Worm (Caenorhabditis elegans) whole organism, L1 larva: ENCODE results near the gene Y43F8B.7.

Source experiments
- C04F5.9 ChIP-seq: sonication (generic microtip); optimal IDR thresholded peaks from 2 replicates; lab custom pipeline; 2016; ENCODE audit warnings: missing genetic modification characterization, missing compliant biosample characterization
- F16B12.6 ChIP-seq: fragments of 150-350 bp; optimal IDR thresholded peaks from 2 replicates; lab custom pipeline; 2014; ENCODE audit warnings: missing biosample characterization, missing genetic modification characterization
- aha-1 ChIP-seq: fragments of 150-350 bp; optimal IDR thresholded peaks from 2 replicates; lab custom pipeline; 2014; ENCODE audit warnings: missing biosample characterization, missing genetic modification characterization
- alr-1 ChIP-seq: fragments of 200-800 bp; sonication (Bioruptor generic); optimal IDR thresholded peaks from 2 replicates; lab custom pipeline; 2018; ENCODE audit warnings: borderline replicate concordance, mild to moderate bottlenecking, missing genetic modification characterization, missing compliant biosample characterization
- aly-2 ChIP-seq: fragments of 150-350 bp; optimal IDR thresholded peaks from 2 replicates; lab custom pipeline; 2014; ENCODE audit warnings: missing biosample characterization, missing genetic modification characterization
- blmp-1 ChIP-seq: fragments of 150-350 bp; optimal IDR thresholded peaks from 2 replicates; lab custom pipeline; 2014; ENCODE audit warnings: missing biosample characterization, missing genetic modification characterization
- ceh-63 ChIP-seq: fragments of 200-800 bp; sonication (Bioruptor generic); optimal IDR thresholded peaks from 2 replicates; lab custom pipeline; 2018; ENCODE audit warnings: mild to moderate bottlenecking, missing genetic modification characterization, missing compliant biosample characterization
- ceh-82 ChIP-seq, 3 experiments: fragments of 150-350 bp in 1 of 3; sonication (generic microtip) in 2 of 3; optimal IDR thresholded peaks; 2 replicates each; lab custom pipeline; 2014 to 2017; ENCODE audit warnings: missing biosample characterization in 3 of 3, missing genetic modification characterization in 3 of 3
- efl-1 ChIP-seq, 4 experiments: fragments of 150-350 bp; optimal IDR thresholded peaks in 3 of 4; peaks in 1 of 4; 1 replicate in 1 of 4; 2 replicates in 3 of 4; lab custom pipeline; 2014; ENCODE audit warnings: missing biosample characterization in 2 of 4, missing genetic modification characterization in 2 of 4, missing genetic modification reagents in 2 of 4
- efl-3 ChIP-seq: fragments of 200-800 bp; sonication (Bioruptor generic); optimal IDR thresholded peaks from 2 replicates; lab custom pipeline; 2018; ENCODE audit warnings: mild to moderate bottlenecking, missing genetic modification characterization, missing compliant biosample characterization
- elt-2 ChIP-seq: sonication (generic microtip); optimal IDR thresholded peaks from 2 replicates; lab custom pipeline; 2016; ENCODE audit warnings: missing genetic modification characterization, mild to moderate bottlenecking, inconsistent platforms, missing compliant biosample characterization, missing genetic modification reagents
- elt-3 ChIP-seq, 6 experiments: fragments of 150-350 bp in 1 of 6; sonication (generic microtip); optimal IDR thresholded peaks; 2 replicates each; lab custom pipeline; 2017 to 2018; ENCODE audit warnings: missing biosample characterization in 6 of 6, missing genetic modification characterization in 6 of 6, inconsistent platforms in 1 of 6
- ets-5 ChIP-seq: fragments of 200-800 bp; sonication (Bioruptor generic); IDR thresholded peaks from 2 replicates; pipeline ENCODE4 v1.3.6; 2022; ENCODE audit warnings: missing genetic modification characterization, missing compliant biosample characterization
- fkh-10 ChIP-seq: sonication (generic microtip); optimal IDR thresholded peaks from 2 replicates; lab custom pipeline; 2017; ENCODE audit warnings: missing biosample characterization, missing genetic modification reagents, missing genetic modification characterization
- fkh-4 ChIP-seq: sonication (generic microtip); optimal IDR thresholded peaks from 2 replicates; lab custom pipeline; 2016; ENCODE audit warnings: missing compliant biosample characterization, missing genetic modification characterization, borderline replicate concordance
- fkh-8 ChIP-seq: sonication (generic microtip); optimal IDR thresholded peaks from 2 replicates; lab custom pipeline; 2016; ENCODE audit warnings: mild to moderate bottlenecking, missing genetic modification characterization, missing compliant biosample characterization
- hlh-4 ChIP-seq: sonication (generic microtip); optimal IDR thresholded peaks from 2 replicates; lab custom pipeline; 2016; ENCODE audit warnings: mild to moderate bottlenecking, missing genetic modification characterization, missing compliant biosample characterization
- hpl-2 ChIP-seq: fragments of 150-350 bp; optimal IDR thresholded peaks from 2 replicates; lab custom pipeline; 2014; ENCODE audit warnings: missing biosample characterization, missing genetic modification reagents, missing genetic modification characterization
- isw-1 ChIP-seq: fragments of 200-800 bp; sonication (Bioruptor generic); IDR thresholded peaks from 2 replicates; pipeline ENCODE4 v1.3.6; 2022; ENCODE audit warnings: missing genetic modification characterization, missing compliant biosample characterization
- lin-13 ChIP-seq: fragments of 150-350 bp; optimal IDR thresholded peaks from 2 replicates; lab custom pipeline; 2014; ENCODE audit warnings: missing biosample characterization, missing genetic modification reagents, missing genetic modification characterization
- lin-14 ChIP-seq: fragments of 200-800 bp; sonication (Bioruptor generic); optimal IDR thresholded peaks from 2 replicates; lab custom pipeline; 2018; ENCODE audit warnings: mild to moderate bottlenecking, missing genetic modification characterization, moderate library complexity, missing compliant biosample characterization
- lin-15B ChIP-seq: fragments of 150-350 bp; sonication (generic microtip); optimal IDR thresholded peaks from 3 replicates; lab custom pipeline; 2014; ENCODE audit warnings: missing biosample characterization, missing genetic modification characterization
- lin-35 ChIP-seq, 2 experiments: fragments of 150-350 bp; optimal IDR thresholded peaks; 2 replicates each; lab custom pipeline; 2014; ENCODE audit warnings: missing biosample characterization in 2 of 2, missing genetic modification characterization in 2 of 2, missing genetic modification reagents in 2 of 2
- lin-39 ChIP-seq: fragments of 150-350 bp; optimal IDR thresholded peaks from 2 replicates; lab custom pipeline; 2014; ENCODE audit warnings: missing biosample characterization, missing genetic modification reagents, missing genetic modification characterization
- lsy-2 ChIP-seq, 2 experiments: fragments of 150-350 bp; optimal IDR thresholded peaks; 2 replicates each; lab custom pipeline; 2014; ENCODE audit warnings: missing biosample characterization in 2 of 2, missing genetic modification characterization in 2 of 2
- mab-9 ChIP-seq: fragments of 200-800 bp; sonication (Bioruptor generic); IDR thresholded peaks from 2 replicates; pipeline ENCODE4 v1.3.6; 2022; ENCODE audit warnings: missing genetic modification reagents, missing genetic modification characterization, missing compliant biosample characterization
- mep-1 ChIP-seq: fragments of 150-350 bp; optimal IDR thresholded peaks from 2 replicates; lab custom pipeline; 2014; ENCODE audit warnings: missing biosample characterization, missing genetic modification characterization
- nhr-11 ChIP-seq: fragments of 150-350 bp; optimal IDR thresholded peaks from 2 replicates; lab custom pipeline; 2014; ENCODE audit warnings: missing biosample characterization, missing genetic modification characterization
- nhr-12 ChIP-seq: sonication (generic microtip); optimal IDR thresholded peaks from 2 replicates; lab custom pipeline; 2017; ENCODE audit warnings: missing biosample characterization, missing genetic modification characterization
- nhr-19 ChIP-seq: fragments of 200-800 bp; sonication (Bioruptor generic); conservative IDR thresholded peaks from 2 replicates; pipeline ENCODE4 v1.3.6; 2022; ENCODE audit warnings: missing genetic modification characterization, missing compliant biosample characterization
- nhr-20 ChIP-seq: sonication (generic microtip); optimal IDR thresholded peaks from 2 replicates; lab custom pipeline; 2016; ENCODE audit warnings: mild to moderate bottlenecking, missing genetic modification characterization, missing compliant biosample characterization
- nhr-71 ChIP-seq: sonication (generic microtip); optimal IDR thresholded peaks from 2 replicates; lab custom pipeline; 2016; ENCODE audit warnings: mild to moderate bottlenecking, missing genetic modification characterization, moderate library complexity, missing compliant biosample characterization
- nhr-85 ChIP-seq: sonication (generic microtip); peaks from one replicate; lab custom pipeline; 2016; ENCODE audit warnings: missing genetic modification characterization, inconsistent platforms, missing compliant biosample characterization
- pag-3 ChIP-seq: sonication (generic microtip); optimal IDR thresholded peaks from 2 replicates; lab custom pipeline; 2017; ENCODE audit warnings: missing genetic modification characterization, mild to moderate bottlenecking, missing compliant biosample characterization, antibody characterized with exemption, borderline replicate concordance; ENCODE audit not compliant: insufficient read depth
- pax-3 ChIP-seq: fragments of 200-800 bp; sonication (Bioruptor generic); optimal IDR thresholded peaks from 2 replicates; lab custom pipeline; 2018; ENCODE audit warnings: mild to moderate bottlenecking, missing genetic modification characterization, moderate library complexity, missing compliant biosample characterization
- pqm-1 ChIP-seq: sonication (generic microtip); optimal IDR thresholded peaks from 3 replicates; lab custom pipeline; 2017; ENCODE audit warnings: missing biosample characterization, missing genetic modification characterization
- rnt-1 ChIP-seq: sonication (generic microtip); optimal IDR thresholded peaks from 2 replicates; lab custom pipeline; 2016; ENCODE audit warnings: mild to moderate bottlenecking, missing genetic modification characterization, moderate library complexity, missing compliant biosample characterization
- snpc-4 ChIP-seq: fragments of 150-350 bp; optimal IDR thresholded peaks from 2 replicates; lab custom pipeline; 2014; ENCODE audit warnings: missing biosample characterization, missing genetic modification characterization
- snu-23 ChIP-seq: sonication (generic microtip); optimal IDR thresholded peaks from 2 replicates; lab custom pipeline; 2016; ENCODE audit warnings: missing genetic modification characterization, missing compliant biosample characterization
- sptf-1 ChIP-seq: fragments of 150-350 bp; optimal IDR thresholded peaks from 2 replicates; lab custom pipeline; 2014; ENCODE audit warnings: missing biosample characterization, missing genetic modification characterization
- swsn-7 ChIP-seq: sonication (generic microtip); optimal IDR thresholded peaks from 2 replicates; lab custom pipeline; 2016; ENCODE audit warnings: missing genetic modification characterization, missing compliant biosample characterization
- tbx-2 ChIP-seq: sonication (generic microtip); optimal IDR thresholded peaks from 2 replicates; lab custom pipeline; 2016; ENCODE audit warnings: missing genetic modification characterization, missing compliant biosample characterization
- unc-30 ChIP-seq: sonication (generic microtip); optimal IDR thresholded peaks from 2 replicates; lab custom pipeline; 2017; ENCODE audit warnings: missing biosample characterization, missing genetic modification characterization
- unc-62 ChIP-seq: fragments of 150-350 bp; optimal IDR thresholded peaks from 2 replicates; lab custom pipeline; 2014; ENCODE audit warnings: missing biosample characterization, missing genetic modification reagents, missing genetic modification characterization
- ztf-4 ChIP-seq: fragments of 150-350 bp; optimal IDR thresholded peaks from 2 replicates; lab custom pipeline; 2014; ENCODE audit warnings: missing biosample characterization, missing genetic modification characterization

The Y43F8B.7 gene

DNA sequence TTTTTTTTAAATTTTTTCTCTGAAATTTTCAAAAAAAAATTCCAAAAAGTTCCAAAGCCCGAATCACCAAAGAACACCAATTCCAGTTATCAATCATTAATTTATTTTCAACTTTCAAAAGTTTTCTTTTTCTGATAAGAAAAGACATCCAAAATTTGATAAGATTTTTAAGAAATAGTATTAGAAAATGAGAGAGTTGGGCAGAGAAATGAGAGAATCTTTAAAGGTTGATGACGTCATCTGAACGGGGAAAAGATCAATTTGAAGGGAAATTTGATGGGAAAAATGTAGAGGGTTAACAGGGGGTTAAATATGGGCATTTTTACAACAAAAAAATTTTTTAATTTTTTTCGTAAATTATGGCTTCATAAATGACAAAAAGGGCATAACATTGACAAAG, 42.9 kb downstream of the Y43F8B.7 start:
- TF ChIP-seq pqm-1 = no peak
- TF ChIP-seq lsy-2 (tag; optimal IDR thresholded peaks at IDR 0.05; lab: Kevin White, UChicago) = peak in 1 of 2 experiments; percentile 15
- TF ChIP-seq aly-2 (tag; lab: Kevin White, UChicago) = no peak
- TF ChIP-seq nhr-12 (tag; lab: Kevin White, UChicago) = no peak
- TF ChIP-seq pax-3 (tag; lab: Kevin White, UChicago) = no peak
- TF ChIP-seq unc-30 (tag; lab: Kevin White, UChicago) = no peak
- peak; percentile 92 for TF ChIP-seq elt-2 (tag; lab: Kevin White, UChicago)
- peak in 1 of 2 experiments; percentile 30 for TF ChIP-seq lin-35 (GFP tag; optimal IDR thresholded peaks at IDR 0.05; lab: Kevin White, UChicago)
- TF ChIP-seq elt-3 (tag; optimal IDR thresholded peaks at IDR 0.05; lab: Kevin White, UChicago) = peak in 2 of 6 experiments; percentile 71 to 79
- TF ChIP-seq nhr-11 = no peak
- peak; percentile 7 for TF ChIP-seq blmp-1 (tag; lab: Kevin White, UChicago)
- no peak for TF ChIP-seq aha-1 (tag; lab: Kevin White, UChicago)
- TF ChIP-seq unc-62 (GFP tag; lab: Kevin White, UChicago) = no peak
- no peak for TF ChIP-seq pag-3 (tag; lab: Kevin White, UChicago)
- TF ChIP-seq swsn-7 (tag; lab: Kevin White, UChicago) = no peak
- no peak for TF ChIP-seq ceh-63 (GFP tag; lab: Kevin White, UChicago)
- TF ChIP-seq fkh-10 (GFP tag; lab: Kevin White, UChicago) = no peak
- TF ChIP-seq mab-9 = no peak
- TF ChIP-seq lin-14 = peak; percentile 38
- no peak for TF ChIP-seq ztf-4 (tag; lab: Kevin White, UChicago)
- no peak for TF ChIP-seq sptf-1 (tag; lab: Kevin White, UChicago)
- TF ChIP-seq nhr-19 (GFP tag; lab: Robert Waterston, UW) = peak; percentile 75
- TF ChIP-seq fkh-8 (tag; lab: Kevin White, UChicago) = no peak
- TF ChIP-seq nhr-85 = peak; percentile 84
- TF ChIP-seq hpl-2 (GFP tag; lab: Kevin White, UChicago) = no peak
- TF ChIP-seq mep-1 (tag; lab: Kevin White, UChicago) = no peak
- TF ChIP-seq snpc-4 (tag; lab: Kevin White, UChicago) = no peak
- TF ChIP-seq nhr-71 (tag; lab: Kevin White, UChicago) = peak; percentile 32
- no peak for TF ChIP-seq fkh-4 (tag; lab: Kevin White, UChicago)
- no peak for TF ChIP-seq alr-1 (tag; lab: Kevin White, UChicago)
- TF ChIP-seq nhr-20 (tag; lab: Kevin White, UChicago) = peak; percentile 7
- TF ChIP-seq lin-13 (GFP tag; lab: Kevin White, UChicago) = no peak
- TF ChIP-seq ceh-82 (tag; optimal IDR thresholded peaks at IDR 0.05; lab: Kevin White, UChicago) = no peak
- TF ChIP-seq isw-1 (GFP tag; lab: Robert Waterston, UW) = no peak
- TF ChIP-seq efl-3 (GFP tag; lab: Kevin White, UChicago) = no peak
- TF ChIP-seq ets-5 (GFP tag; lab: Robert Waterston, UW) = no peak
- no peak for TF ChIP-seq snu-23
- TF ChIP-seq lin-39 (tag; lab: Kevin White, UChicago) = no peak
- no peak for TF ChIP-seq C04F5.9
- TF ChIP-seq rnt-1 = no peak
- TF ChIP-seq F16B12.6 (tag; lab: Kevin White, UChicago) = no peak
- TF ChIP-seq hlh-4 (tag; lab: Kevin White, UChicago) = no peak
- no peak for TF ChIP-seq tbx-2 (tag; lab: Kevin White, UChicago)
- TF ChIP-seq efl-1 (optimal IDR thresholded peaks at IDR 0.05; lab: Kevin White, UChicago) = no peak
- TF ChIP-seq efl-1 (GFP tag; optimal IDR thresholded peaks at IDR 0.05 in 1 of 2; lab: Kevin White, UChicago) = peak in 1 of 2 experiments; percentile 47
- no peak for TF ChIP-seq lin-15B (tag; lab: Kevin White, UChicago)
